Worm (Caenorhabditis elegans) whole organism, L2 larva: ENCODE measurements around the gene C01G10.5.

Source experiments
- C34F6.9 ChIP-seq: fragments of 150-350 bp; optimal IDR thresholded peaks from 2 replicates; lab custom pipeline; 2014; ENCODE audit warnings: missing biosample characterization, missing genetic modification characterization
- F13H6.1 ChIP-seq: sonication (generic microtip); optimal IDR thresholded peaks from 2 replicates; lab custom pipeline; 2016; ENCODE audit warnings: missing genetic modification characterization, missing compliant biosample characterization
- R02D3.7 ChIP-seq: fragments of 150-350 bp; optimal IDR thresholded peaks from 2 replicates; lab custom pipeline; 2014; ENCODE audit warnings: missing biosample characterization, missing genetic modification characterization
- Y55F3AM.14 ChIP-seq: fragments of 200-800 bp; sonication (Bioruptor generic); optimal IDR thresholded peaks from 2 replicates; lab custom pipeline; 2018; ENCODE audit warnings: mild to moderate bottlenecking, missing genetic modification characterization, missing compliant biosample characterization
- ZK546.5 ChIP-seq: sonication (generic microtip); optimal IDR thresholded peaks from 2 replicates; lab custom pipeline; 2017; ENCODE audit warnings: missing biosample characterization, missing genetic modification characterization
- alr-1 ChIP-seq: fragments of 150-350 bp; optimal IDR thresholded peaks from 2 replicates; lab custom pipeline; 2014; ENCODE audit warnings: missing biosample characterization, missing genetic modification characterization
- aly-2 ChIP-seq: fragments of 150-350 bp; optimal IDR thresholded peaks from 2 replicates; lab custom pipeline; 2014; ENCODE audit warnings: missing biosample characterization, missing genetic modification characterization
- ama-1 ChIP-seq: fragments of 150-350 bp; optimal IDR thresholded peaks from 2 replicates; lab custom pipeline; 2018; ENCODE audit warnings: inconsistent platforms
- blmp-1 ChIP-seq: sonication (generic microtip); optimal IDR thresholded peaks from 2 replicates; lab custom pipeline; 2017; ENCODE audit warnings: missing genetic modification characterization, mild to moderate bottlenecking, missing compliant biosample characterization, antibody characterized with exemption, moderate library complexity; ENCODE audit not compliant: insufficient read depth
- ceh-16 ChIP-seq: fragments of 150-350 bp; optimal IDR thresholded peaks from 2 replicates; lab custom pipeline; 2014; ENCODE audit warnings: missing biosample characterization, missing genetic modification characterization
- ceh-82 ChIP-seq: fragments of 150-350 bp; optimal IDR thresholded peaks from 2 replicates; lab custom pipeline; 2014; ENCODE audit warnings: missing biosample characterization, missing genetic modification characterization
- crh-2 ChIP-seq: sonication (generic microtip); optimal IDR thresholded peaks from 2 replicates; lab custom pipeline; 2017; ENCODE audit warnings: missing biosample characterization, missing genetic modification characterization
- dmd-4 ChIP-seq: sonication (generic microtip); optimal IDR thresholded peaks from 2 replicates; lab custom pipeline; 2017; ENCODE audit warnings: missing biosample characterization, missing genetic modification characterization
- egl-27 ChIP-seq: sonication (generic microtip); optimal IDR thresholded peaks from 3 replicates; lab custom pipeline; 2017; ENCODE audit warnings: missing biosample characterization, missing genetic modification reagents, missing genetic modification characterization
- elt-1 ChIP-seq: fragments of 150-350 bp; optimal IDR thresholded peaks from 2 replicates; lab custom pipeline; 2014; ENCODE audit warnings: missing biosample characterization, missing genetic modification characterization
- elt-3 ChIP-seq: sonication (generic microtip); optimal IDR thresholded peaks from 2 replicates; lab custom pipeline; 2017; ENCODE audit warnings: missing biosample characterization, missing genetic modification characterization
- fos-1 ChIP-seq: fragments of 150-350 bp; optimal IDR thresholded peaks from 2 replicates; lab custom pipeline; 2014; ENCODE audit warnings: missing biosample characterization, missing genetic modification characterization
- gmeb-1 ChIP-seq: fragments of 150-350 bp; optimal IDR thresholded peaks from 2 replicates; lab custom pipeline; 2014; ENCODE audit warnings: missing biosample characterization, missing genetic modification characterization
- lin-11 ChIP-seq: fragments of 150-350 bp; sonication (generic microtip); optimal IDR thresholded peaks from 2 replicates; lab custom pipeline; 2014; ENCODE audit warnings: missing biosample characterization, missing genetic modification characterization, inconsistent platforms, mixed read lengths
- lin-13 ChIP-seq: fragments of 150-350 bp; optimal IDR thresholded peaks from 2 replicates; lab custom pipeline; 2014; ENCODE audit warnings: missing biosample characterization, missing genetic modification reagents, missing genetic modification characterization
- lin-39 ChIP-seq: fragments of 150-350 bp; optimal IDR thresholded peaks from 2 replicates; lab custom pipeline; 2014; ENCODE audit warnings: missing biosample characterization, missing genetic modification reagents, missing genetic modification characterization
- lsy-2 ChIP-seq, 2 experiments: fragments of 150-350 bp in 1 of 2; sonication (generic microtip) in 1 of 2; optimal IDR thresholded peaks; 2 replicates each; lab custom pipeline; 2014 to 2017; ENCODE audit warnings: missing biosample characterization in 2 of 2, missing genetic modification characterization in 2 of 2
- mab-5 ChIP-seq: fragments of 150-350 bp; optimal IDR thresholded peaks from 2 replicates; lab custom pipeline; 2014; ENCODE audit warnings: missing biosample characterization, missing genetic modification characterization
- mbf-1 ChIP-seq: sonication (generic microtip); optimal IDR thresholded peaks from 2 replicates; lab custom pipeline; 2017; ENCODE audit warnings: missing biosample characterization, missing genetic modification characterization
- mdl-1 ChIP-seq, 2 experiments: fragments of 150-350 bp in 1 of 2; sonication (generic microtip) in 1 of 2; optimal IDR thresholded peaks; 2 replicates each; lab custom pipeline; 2017; ENCODE audit warnings: missing biosample characterization in 2 of 2, missing genetic modification characterization in 2 of 2
- nhr-10 ChIP-seq: sonication (generic microtip); optimal IDR thresholded peaks from 2 replicates; lab custom pipeline; 2017; ENCODE audit warnings: missing biosample characterization, missing genetic modification characterization
- nhr-11 ChIP-seq: fragments of 150-350 bp; optimal IDR thresholded peaks from 2 replicates; lab custom pipeline; 2014; ENCODE audit warnings: missing biosample characterization, missing genetic modification characterization
- nhr-12 ChIP-seq: fragments of 150-350 bp; optimal IDR thresholded peaks from 2 replicates; lab custom pipeline; 2014; ENCODE audit warnings: missing biosample characterization, missing genetic modification characterization
- nhr-129 ChIP-seq: fragments of 150-350 bp; optimal IDR thresholded peaks from 2 replicates; lab custom pipeline; 2014; ENCODE audit warnings: missing biosample characterization, missing genetic modification characterization
- nhr-21 ChIP-seq: fragments of 150-350 bp; optimal IDR thresholded peaks from 2 replicates; lab custom pipeline; 2014; ENCODE audit warnings: missing biosample characterization, missing genetic modification characterization
- nhr-23 ChIP-seq: fragments of 150-350 bp; optimal IDR thresholded peaks from 2 replicates; lab custom pipeline; 2014; ENCODE audit warnings: missing biosample characterization, missing genetic modification reagents, missing genetic modification characterization
- nhr-237 ChIP-seq: fragments of 150-350 bp; optimal IDR thresholded peaks from 2 replicates; lab custom pipeline; 2014; ENCODE audit warnings: missing biosample characterization, missing genetic modification characterization
- nhr-25 ChIP-seq: fragments of 150-350 bp; sonication (generic microtip); optimal IDR thresholded peaks from 3 replicates; lab custom pipeline; 2014; ENCODE audit warnings: missing biosample characterization, missing genetic modification characterization
- nhr-6 ChIP-seq: fragments of 150-350 bp; optimal IDR thresholded peaks from 2 replicates; lab custom pipeline; 2014; ENCODE audit warnings: missing biosample characterization, missing genetic modification characterization
- nhr-77 ChIP-seq: fragments of 150-350 bp; optimal IDR thresholded peaks from 2 replicates; lab custom pipeline; 2014; ENCODE audit warnings: missing biosample characterization, missing genetic modification characterization
- peb-1 ChIP-seq: fragments of 150-350 bp; optimal IDR thresholded peaks from 2 replicates; lab custom pipeline; 2014; ENCODE audit warnings: missing biosample characterization, missing genetic modification characterization
- sem-4 ChIP-seq: fragments of 150-350 bp; optimal IDR thresholded peaks from 2 replicates; lab custom pipeline; 2014; ENCODE audit warnings: missing biosample characterization, missing genetic modification reagents, missing genetic modification characterization
- skn-1 ChIP-seq: sonication (generic microtip); optimal IDR thresholded peaks from 2 replicates; lab custom pipeline; 2017; ENCODE audit warnings: missing biosample characterization, missing genetic modification characterization
- sma-3 ChIP-seq: sonication (generic microtip); optimal IDR thresholded peaks from 2 replicates; lab custom pipeline; 2016; ENCODE audit warnings: missing genetic modification reagents, missing genetic modification characterization, missing compliant biosample characterization
- sma-9 ChIP-seq, 2 experiments: fragments of 150-350 bp in 1 of 2; sonication (generic microtip) in 1 of 2; optimal IDR thresholded peaks; 2 replicates each; lab custom pipeline; 2014 to 2016; ENCODE audit warnings: missing genetic modification characterization in 2 of 2, mild to moderate bottlenecking in 1 of 2, missing biosample characterization in 1 of 2, missing compliant biosample characterization in 1 of 2, missing genetic modification reagents in 1 of 2, moderate library complexity in 1 of 2
- snpc-4 ChIP-seq: fragments of 150-350 bp; optimal IDR thresholded peaks from 2 replicates; lab custom pipeline; 2014; ENCODE audit warnings: missing biosample characterization, missing genetic modification characterization
- unc-39 ChIP-seq: fragments of 150-350 bp; optimal IDR thresholded peaks from 2 replicates; lab custom pipeline; 2014; ENCODE audit warnings: missing biosample characterization, missing genetic modification characterization
- unc-55 ChIP-seq: fragments of 150-350 bp; sonication (generic microtip); optimal IDR thresholded peaks from 3 replicates; lab custom pipeline; 2014; ENCODE audit warnings: missing biosample characterization, missing genetic modification reagents, missing genetic modification characterization
- unc-62 ChIP-seq: fragments of 150-350 bp; optimal IDR thresholded peaks from 2 replicates; lab custom pipeline; 2014; ENCODE audit warnings: missing biosample characterization, missing genetic modification reagents, missing genetic modification characterization
- zag-1 ChIP-seq: fragments of 150-350 bp; optimal IDR thresholded peaks from 2 replicates; lab custom pipeline; 2014; ENCODE audit warnings: missing biosample characterization, missing genetic modification characterization
- ztf-1 ChIP-seq: fragments of 200-800 bp; sonication (Bioruptor generic); conservative IDR thresholded peaks from 2 replicates; pipeline ENCODE4 v1.3.6; 2022; ENCODE audit warnings: missing genetic modification characterization, missing compliant biosample characterization
- ztf-11 ChIP-seq: sonication (generic microtip); optimal IDR thresholded peaks from 2 replicates; lab custom pipeline; 2017; ENCODE audit warnings: missing biosample characterization, missing genetic modification characterization
- ztf-4 ChIP-seq: fragments of 150-350 bp; optimal IDR thresholded peaks from 2 replicates; lab custom pipeline; 2014; ENCODE audit warnings: missing biosample characterization, missing genetic modification characterization

Gene C01G10.5

DNA sequence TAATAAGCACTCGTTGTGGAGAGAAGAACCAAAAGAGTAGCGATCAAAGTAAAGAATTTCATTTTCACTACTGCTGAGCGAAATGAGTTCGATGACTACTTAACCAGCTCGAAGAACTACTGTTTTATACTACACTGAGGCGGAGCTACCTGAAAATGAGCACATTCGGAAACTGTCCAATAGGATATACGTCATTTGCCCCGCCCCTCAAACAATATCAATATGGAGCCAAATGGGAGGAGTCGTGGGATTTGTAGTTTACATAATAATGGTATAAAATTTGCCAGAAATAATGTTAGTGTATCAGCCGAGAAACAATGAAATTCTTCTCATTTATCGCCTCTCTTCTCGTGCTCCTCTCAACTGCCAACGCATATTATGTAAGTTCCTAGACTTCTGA lies at the start of gene C01G10.5, which contains the start of gene C01G10.4:
TSS of gene C01G10.5 (minus strand) at position 101 of the 400 bp plus-strand sequence.
TSS of gene C01G10.4 (plus strand) at position 303 of the 400 bp plus-strand sequence.
- no peak for TF ChIP-seq ztf-4 (tag; lab: Kevin White, UChicago)
- TF ChIP-seq mab-5 (tag; lab: Kevin White, UChicago), result no peak
- TF ChIP-seq nhr-6 (tag; lab: Kevin White, UChicago), result no peak
- TF ChIP-seq nhr-23 (tag; lab: Kevin White, UChicago), result no peak
- TF ChIP-seq ztf-11 (tag; lab: Kevin White, UChicago), result no peak
- no peak for TF ChIP-seq nhr-21 (tag; lab: Kevin White, UChicago)
- TF ChIP-seq, all 48 proteins: peak for 0

DNA sequence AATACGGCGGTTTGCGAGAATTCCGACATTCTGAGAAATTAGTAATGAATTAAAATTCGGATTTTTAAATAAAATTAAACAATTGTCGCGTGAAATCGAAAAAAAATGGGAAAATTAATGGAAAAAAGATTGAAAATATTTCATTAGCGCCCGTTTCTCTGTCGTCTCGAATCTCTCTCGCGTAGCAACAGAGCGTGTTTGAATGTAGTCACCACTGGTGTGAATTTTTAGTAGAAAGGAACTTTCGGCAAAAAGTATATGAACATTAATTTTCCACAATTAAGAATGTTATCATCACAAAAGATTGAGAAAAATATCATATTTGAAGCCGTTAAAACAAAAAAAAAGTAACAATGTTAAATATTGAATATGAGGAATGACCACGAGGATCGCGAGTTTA lies 47.4 kb upstream of the C01G10.5 start, which contains the start of gene aipl-1:
TSS of gene aipl-1 (minus strand) at position 30 of the 400 bp plus-strand sequence.
- TF ChIP-seq unc-55 (GFP tag; lab: Kevin White, UChicago), result peak; percentile 97
- no peak for TF ChIP-seq peb-1
- peak; percentile 87 for TF ChIP-seq gmeb-1
- peak; percentile 79 for TF ChIP-seq crh-2 (tag; lab: Kevin White, UChicago)
- no peak for TF ChIP-seq R02D3.7 (tag; lab: Kevin White, UChicago)
- peak; percentile 86 for TF ChIP-seq nhr-129 (tag; lab: Kevin White, UChicago)
- TF ChIP-seq ama-1 (lab: Kevin White, UChicago), result no peak
- no peak for TF ChIP-seq elt-3
- peak; percentile 90 for TF ChIP-seq C34F6.9 (tag; lab: Kevin White, UChicago)
- TF ChIP-seq unc-39 (tag; lab: Kevin White, UChicago), result no peak
- peak; percentile 3 for TF ChIP-seq sem-4 (tag; lab: Kevin White, UChicago)
- TF ChIP-seq ztf-1 (GFP tag; lab: Robert Waterston, UW), result no peak
- TF ChIP-seq nhr-12 (tag; lab: Kevin White, UChicago), result no peak
- no peak for TF ChIP-seq dmd-4 (tag; lab: Kevin White, UChicago)
- TF ChIP-seq lin-11 (tag; lab: Kevin White, UChicago), result no peak
- peak; percentile 16 for TF ChIP-seq ztf-4 (tag; lab: Kevin White, UChicago)
- no peak for TF ChIP-seq ZK546.5
- peak; percentile 21 for TF ChIP-seq egl-27 (tag; lab: Kevin White, UChicago)
- TF ChIP-seq fos-1 (tag; lab: Kevin White, UChicago), result peak; percentile 72
- TF ChIP-seq mdl-1 (tag; optimal IDR thresholded peaks at IDR 0.05; lab: Kevin White, UChicago), result no peak
- TF ChIP-seq nhr-21 (tag; lab: Kevin White, UChicago), result peak; percentile 60
- TF ChIP-seq skn-1 (tag; lab: Kevin White, UChicago), result no peak
- TF ChIP-seq blmp-1, result peak; percentile 72
- TF ChIP-seq nhr-77 (tag; lab: Kevin White, UChicago), result no peak
- TF ChIP-seq Y55F3AM.14 (GFP tag; lab: Kevin White, UChicago), result no peak
- TF ChIP-seq lsy-2 (tag; optimal IDR thresholded peaks at IDR 0.05; lab: Kevin White, UChicago), result peak in 1 of 2 experiments; percentile 87
- TF ChIP-seq nhr-6 (tag; lab: Kevin White, UChicago), result no peak
- TF ChIP-seq nhr-23 (tag; lab: Kevin White, UChicago), result no peak
- TF ChIP-seq F13H6.1, result peak; percentile 56
- no peak for TF ChIP-seq ceh-16 (tag; lab: Kevin White, UChicago)
- TF ChIP-seq lin-13 (GFP tag; lab: Kevin White, UChicago), result peak; percentile 83
- TF ChIP-seq alr-1 (tag; lab: Kevin White, UChicago), result no peak
- TF ChIP-seq lin-39 (tag; lab: Kevin White, UChicago), result no peak
- no peak for TF ChIP-seq unc-62 (GFP tag; lab: Kevin White, UChicago)
- no peak for TF ChIP-seq ztf-11 (tag; lab: Kevin White, UChicago)
- no peak for TF ChIP-seq nhr-25 (tag; lab: Kevin White, UChicago)
- no peak for TF ChIP-seq mbf-1 (tag; lab: Kevin White, UChicago)
- no peak for TF ChIP-seq aly-2 (tag; lab: Kevin White, UChicago)
- peak; percentile 52 for TF ChIP-seq ceh-82 (tag; lab: Kevin White, UChicago)
- no peak for TF ChIP-seq nhr-11 (tag; lab: Kevin White, UChicago)
- TF ChIP-seq elt-1, result no peak
- TF ChIP-seq nhr-10 (tag; lab: Kevin White, UChicago), result no peak
- TF ChIP-seq sma-9 (GFP tag; optimal IDR thresholded peaks at IDR 0.05; lab: Kevin White, UChicago), result peak; percentile 79
- no peak for TF ChIP-seq sma-9 (tag; optimal IDR thresholded peaks at IDR 0.05; lab: Kevin White, UChicago)
- TF ChIP-seq sma-3 (GFP tag; lab: Kevin White, UChicago), result peak; percentile 63
- peak; percentile 59 for TF ChIP-seq zag-1
- TF ChIP-seq mab-5 (tag; lab: Kevin White, UChicago), result no peak
- TF ChIP-seq nhr-237 (tag; lab: Kevin White, UChicago), result no peak
- peak; percentile 68 for TF ChIP-seq snpc-4 (tag; lab: Kevin White, UChicago)
